Worm (Caenorhabditis elegans) whole organism, L2 larva: ENCODE measurements around the gene rbm-17.

Experiments used
- C34F6.9 ChIP-seq: fragments of 150-350 bp; optimal IDR thresholded peaks from 2 replicates; lab custom pipeline; 2014; ENCODE audit warnings: missing biosample characterization, missing genetic modification characterization
- F13H6.1 ChIP-seq: sonication (generic microtip); optimal IDR thresholded peaks from 2 replicates; lab custom pipeline; 2016; ENCODE audit warnings: missing genetic modification characterization, missing compliant biosample characterization
- Y55F3AM.14 ChIP-seq: fragments of 200-800 bp; sonication (Bioruptor generic); optimal IDR thresholded peaks from 2 replicates; lab custom pipeline; 2018; ENCODE audit warnings: mild to moderate bottlenecking, missing genetic modification characterization, missing compliant biosample characterization
- ZK546.5 ChIP-seq: sonication (generic microtip); optimal IDR thresholded peaks from 2 replicates; lab custom pipeline; 2017; ENCODE audit warnings: missing biosample characterization, missing genetic modification characterization
- alr-1 ChIP-seq: fragments of 150-350 bp; optimal IDR thresholded peaks from 2 replicates; lab custom pipeline; 2014; ENCODE audit warnings: missing biosample characterization, missing genetic modification characterization
- ceh-16 ChIP-seq: fragments of 150-350 bp; optimal IDR thresholded peaks from 2 replicates; lab custom pipeline; 2014; ENCODE audit warnings: missing biosample characterization, missing genetic modification characterization
- ceh-82 ChIP-seq: fragments of 150-350 bp; optimal IDR thresholded peaks from 2 replicates; lab custom pipeline; 2014; ENCODE audit warnings: missing biosample characterization, missing genetic modification characterization
- dmd-4 ChIP-seq: sonication (generic microtip); optimal IDR thresholded peaks from 2 replicates; lab custom pipeline; 2017; ENCODE audit warnings: missing biosample characterization, missing genetic modification characterization
- elt-1 ChIP-seq: fragments of 150-350 bp; optimal IDR thresholded peaks from 2 replicates; lab custom pipeline; 2014; ENCODE audit warnings: missing biosample characterization, missing genetic modification characterization
- elt-3 ChIP-seq: sonication (generic microtip); optimal IDR thresholded peaks from 2 replicates; lab custom pipeline; 2017; ENCODE audit warnings: missing biosample characterization, missing genetic modification characterization
- fos-1 ChIP-seq: fragments of 150-350 bp; optimal IDR thresholded peaks from 2 replicates; lab custom pipeline; 2014; ENCODE audit warnings: missing biosample characterization, missing genetic modification characterization
- gmeb-1 ChIP-seq: fragments of 150-350 bp; optimal IDR thresholded peaks from 2 replicates; lab custom pipeline; 2014; ENCODE audit warnings: missing biosample characterization, missing genetic modification characterization
- lin-11 ChIP-seq: fragments of 150-350 bp; sonication (generic microtip); optimal IDR thresholded peaks from 2 replicates; lab custom pipeline; 2014; ENCODE audit warnings: missing biosample characterization, missing genetic modification characterization, inconsistent platforms, mixed read lengths
- lin-13 ChIP-seq: fragments of 150-350 bp; optimal IDR thresholded peaks from 2 replicates; lab custom pipeline; 2014; ENCODE audit warnings: missing biosample characterization, missing genetic modification reagents, missing genetic modification characterization
- lsy-2 ChIP-seq, 2 experiments: fragments of 150-350 bp in 1 of 2; sonication (generic microtip) in 1 of 2; optimal IDR thresholded peaks; 2 replicates each; lab custom pipeline; 2014 to 2017; ENCODE audit warnings: missing biosample characterization in 2 of 2, missing genetic modification characterization in 2 of 2
- mab-5 ChIP-seq: fragments of 150-350 bp; optimal IDR thresholded peaks from 2 replicates; lab custom pipeline; 2014; ENCODE audit warnings: missing biosample characterization, missing genetic modification characterization
- mbf-1 ChIP-seq: sonication (generic microtip); optimal IDR thresholded peaks from 2 replicates; lab custom pipeline; 2017; ENCODE audit warnings: missing biosample characterization, missing genetic modification characterization
- mdl-1 ChIP-seq, 2 experiments: fragments of 150-350 bp in 1 of 2; sonication (generic microtip) in 1 of 2; optimal IDR thresholded peaks; 2 replicates each; lab custom pipeline; 2017; ENCODE audit warnings: missing biosample characterization in 2 of 2, missing genetic modification characterization in 2 of 2
- nhr-10 ChIP-seq: sonication (generic microtip); optimal IDR thresholded peaks from 2 replicates; lab custom pipeline; 2017; ENCODE audit warnings: missing biosample characterization, missing genetic modification characterization
- nhr-11 ChIP-seq: fragments of 150-350 bp; optimal IDR thresholded peaks from 2 replicates; lab custom pipeline; 2014; ENCODE audit warnings: missing biosample characterization, missing genetic modification characterization
- nhr-129 ChIP-seq: fragments of 150-350 bp; optimal IDR thresholded peaks from 2 replicates; lab custom pipeline; 2014; ENCODE audit warnings: missing biosample characterization, missing genetic modification characterization
- nhr-21 ChIP-seq: fragments of 150-350 bp; optimal IDR thresholded peaks from 2 replicates; lab custom pipeline; 2014; ENCODE audit warnings: missing biosample characterization, missing genetic modification characterization
- nhr-237 ChIP-seq: fragments of 150-350 bp; optimal IDR thresholded peaks from 2 replicates; lab custom pipeline; 2014; ENCODE audit warnings: missing biosample characterization, missing genetic modification characterization
- nhr-25 ChIP-seq: fragments of 150-350 bp; sonication (generic microtip); optimal IDR thresholded peaks from 3 replicates; lab custom pipeline; 2014; ENCODE audit warnings: missing biosample characterization, missing genetic modification characterization
- nhr-6 ChIP-seq: fragments of 150-350 bp; optimal IDR thresholded peaks from 2 replicates; lab custom pipeline; 2014; ENCODE audit warnings: missing biosample characterization, missing genetic modification characterization
- peb-1 ChIP-seq: fragments of 150-350 bp; optimal IDR thresholded peaks from 2 replicates; lab custom pipeline; 2014; ENCODE audit warnings: missing biosample characterization, missing genetic modification characterization
- sem-4 ChIP-seq: fragments of 150-350 bp; optimal IDR thresholded peaks from 2 replicates; lab custom pipeline; 2014; ENCODE audit warnings: missing biosample characterization, missing genetic modification reagents, missing genetic modification characterization
- skn-1 ChIP-seq: sonication (generic microtip); optimal IDR thresholded peaks from 2 replicates; lab custom pipeline; 2017; ENCODE audit warnings: missing biosample characterization, missing genetic modification characterization
- sma-3 ChIP-seq: sonication (generic microtip); optimal IDR thresholded peaks from 2 replicates; lab custom pipeline; 2016; ENCODE audit warnings: missing genetic modification reagents, missing genetic modification characterization, missing compliant biosample characterization
- sma-9 ChIP-seq, 2 experiments: fragments of 150-350 bp in 1 of 2; sonication (generic microtip) in 1 of 2; optimal IDR thresholded peaks; 2 replicates each; lab custom pipeline; 2014 to 2016; ENCODE audit warnings: missing genetic modification characterization in 2 of 2, mild to moderate bottlenecking in 1 of 2, missing biosample characterization in 1 of 2, missing compliant biosample characterization in 1 of 2, missing genetic modification reagents in 1 of 2, moderate library complexity in 1 of 2
- snpc-4 ChIP-seq: fragments of 150-350 bp; optimal IDR thresholded peaks from 2 replicates; lab custom pipeline; 2014; ENCODE audit warnings: missing biosample characterization, missing genetic modification characterization
- unc-39 ChIP-seq: fragments of 150-350 bp; optimal IDR thresholded peaks from 2 replicates; lab custom pipeline; 2014; ENCODE audit warnings: missing biosample characterization, missing genetic modification characterization
- unc-55 ChIP-seq: fragments of 150-350 bp; sonication (generic microtip); optimal IDR thresholded peaks from 3 replicates; lab custom pipeline; 2014; ENCODE audit warnings: missing biosample characterization, missing genetic modification reagents, missing genetic modification characterization
- zag-1 ChIP-seq: fragments of 150-350 bp; optimal IDR thresholded peaks from 2 replicates; lab custom pipeline; 2014; ENCODE audit warnings: missing biosample characterization, missing genetic modification characterization
- ztf-1 ChIP-seq: fragments of 200-800 bp; sonication (Bioruptor generic); conservative IDR thresholded peaks from 2 replicates; pipeline ENCODE4 v1.3.6; 2022; ENCODE audit warnings: missing genetic modification characterization, missing compliant biosample characterization
- ztf-4 ChIP-seq: fragments of 150-350 bp; optimal IDR thresholded peaks from 2 replicates; lab custom pipeline; 2014; ENCODE audit warnings: missing biosample characterization, missing genetic modification characterization

The rbm-17 gene

ce11 chrIV:11668001-11668400 is 29.9 kb downstream of the rbm-17 start, which contains the start of gene atg-4.2:
Gene atg-4.2 (plus strand): TSS chrIV:11668024.
- TF ChIP-seq nhr-237 (tag; lab: Kevin White, UChicago) (no peak), sma-3 (GFP tag; lab: Kevin White, UChicago) (no peak), zag-1 (no peak), C34F6.9 (tag; lab: Kevin White, UChicago) (no peak), ztf-4 (tag; lab: Kevin White, UChicago) (no peak), elt-1 (no peak), nhr-11 (tag; lab: Kevin White, UChicago) (no peak)

- no peak for TF ChIP-seq unc-55 (GFP tag; lab: Kevin White, UChicago)
- no peak for TF ChIP-seq ceh-82 (tag; lab: Kevin White, UChicago)
- TF ChIP-seq elt-3: no peak
- TF ChIP-seq ztf-4 (tag; lab: Kevin White, UChicago): no peak
- no peak for TF ChIP-seq peb-1 (tag; lab: Kevin White, UChicago)
- TF ChIP-seq lsy-2 (tag; optimal IDR thresholded peaks at IDR 0.05; lab: Kevin White, UChicago): no peak
- no peak for TF ChIP-seq nhr-21 (tag; lab: Kevin White, UChicago)
- no peak for TF ChIP-seq snpc-4 (tag; lab: Kevin White, UChicago)
- no peak for TF ChIP-seq mdl-1 (tag; optimal IDR thresholded peaks at IDR 0.05; lab: Kevin White, UChicago)
- TF ChIP-seq nhr-6 (tag; lab: Kevin White, UChicago): no peak
Observed at ce11 chrIV:11673543-11673942, 35.4 kb downstream of the rbm-17 start, which contains the start of gene inx-8. Gene inx-8 (plus strand): TSS chrIV:11673843.

- TF ChIP-seq lin-13 (GFP tag; lab: Kevin White, UChicago) (no peak), mbf-1 (tag; lab: Kevin White, UChicago) (no peak), Y55F3AM.14 (GFP tag; lab: Kevin White, UChicago) (no peak), zag-1 (no peak), sma-3 (GFP tag; lab: Kevin White, UChicago) (no peak), mab-5 (tag; lab: Kevin White, UChicago) (no peak), gmeb-1 (no peak), sma-9 (GFP tag; optimal IDR thresholded peaks at IDR 0.05; lab: Kevin White, UChicago) (no peak), sma-9 (tag; optimal IDR thresholded peaks at IDR 0.05; lab: Kevin White, UChicago) (no peak), fos-1 (no peak), sem-4 (tag; lab: Kevin White, UChicago) (no peak), elt-3 (no peak), ceh-16 (tag; lab: Kevin White, UChicago) (no peak), snpc-4 (tag; lab: Kevin White, UChicago) (no peak)
Observed at ce11 chrIV:11676054-11676453, 37.9 kb downstream of the rbm-17 start, which contains the start of gene inx-9. Gene inx-9 (plus strand): TSS chrIV:11676354.

- TF ChIP-seq ztf-4 (tag; lab: Kevin White, UChicago): no peak
- TF ChIP-seq unc-39 (tag; lab: Kevin White, UChicago): no peak
- no peak for TF ChIP-seq Y55F3AM.14 (GFP tag; lab: Kevin White, UChicago)
- no peak for TF ChIP-seq nhr-21 (tag; lab: Kevin White, UChicago)
- TF ChIP-seq lsy-2 (tag; optimal IDR thresholded peaks at IDR 0.05; lab: Kevin White, UChicago): no peak
- TF ChIP-seq mbf-1 (tag; lab: Kevin White, UChicago): no peak
- no peak for TF ChIP-seq alr-1 (tag; lab: Kevin White, UChicago)
- no peak for TF ChIP-seq F13H6.1 (tag; lab: Kevin White, UChicago)
- TF ChIP-seq sma-9 (GFP tag; optimal IDR thresholded peaks at IDR 0.05; lab: Kevin White, UChicago): no peak
- TF ChIP-seq sma-9 (tag; optimal IDR thresholded peaks at IDR 0.05; lab: Kevin White, UChicago): no peak
- no peak for TF ChIP-seq sem-4 (tag; lab: Kevin White, UChicago)
- no peak for TF ChIP-seq skn-1 (tag; lab: Kevin White, UChicago)
- TF ChIP-seq nhr-11 (tag; lab: Kevin White, UChicago): no peak
- TF ChIP-seq lin-11 (tag; lab: Kevin White, UChicago): no peak
Observed at ce11 chrIV:11681905-11682304, 43.8 kb downstream of the rbm-17 start, which contains the start of gene ZK792.4. Gene ZK792.4 (minus strand): TSS chrIV:11682005.

ce11 chrIV:11688018-11688417 is 49.9 kb downstream of the rbm-17 start, which contains the start of gene ZK792.5:
Gene ZK792.5 (minus strand): TSS chrIV:11688118.
- TF ChIP-seq ztf-1 (GFP tag; lab: Robert Waterston, UW): no peak
- TF ChIP-seq lin-13 (GFP tag; lab: Kevin White, UChicago): no peak
- TF ChIP-seq sma-9 (GFP tag; optimal IDR thresholded peaks at IDR 0.05; lab: Kevin White, UChicago): no peak
- TF ChIP-seq sma-9 (tag; optimal IDR thresholded peaks at IDR 0.05; lab: Kevin White, UChicago): no peak
- TF ChIP-seq sma-3 (GFP tag; lab: Kevin White, UChicago): no peak
- no peak for TF ChIP-seq ztf-4 (tag; lab: Kevin White, UChicago)
- no peak for TF ChIP-seq ZK546.5
- TF ChIP-seq mbf-1 (tag; lab: Kevin White, UChicago): no peak
- TF ChIP-seq nhr-129 (tag; lab: Kevin White, UChicago): no peak
- TF ChIP-seq dmd-4 (tag; lab: Kevin White, UChicago): no peak
- no peak for TF ChIP-seq C34F6.9 (tag; lab: Kevin White, UChicago)
- TF ChIP-seq nhr-10 (tag; lab: Kevin White, UChicago): no peak
- TF ChIP-seq nhr-25: no peak
- TF ChIP-seq fos-1: no peak
- TF ChIP-seq elt-3: no peak
- no peak for TF ChIP-seq unc-55 (GFP tag; lab: Kevin White, UChicago)
